Fruit fly (Drosophila melanogaster) whole organism, wandering third instar larva: ENCODE data around the gene klu.
A peak's percentile ranks its signal among the peaks of the same experiment; 100 is the strongest.

Source experiments
- Abd-B ChIP-seq: fragments of >200 bp; optimal IDR thresholded peaks from 2 replicates; lab custom pipeline; 2017; ENCODE audit warnings: missing biosample characterization, missing genetic modification characterization
- CG9705 ChIP-seq: fragments of 200-800 bp; sonication (Bioruptor generic); optimal IDR thresholded peaks from 2 replicates; lab custom pipeline; 2018; ENCODE audit warnings: missing biosample characterization, mild to moderate bottlenecking, missing genetic modification characterization
- CrebA ChIP-seq: fragments of 200-800 bp; sonication (Bioruptor generic); optimal IDR thresholded peaks from 2 replicates; lab custom pipeline; 2016; ENCODE audit warnings: missing biosample characterization, mild to moderate bottlenecking, missing genetic modification characterization, borderline replicate concordance
- HLH106 ChIP-seq: fragments of 200-800 bp; optimal IDR thresholded peaks from 3 replicates; lab custom pipeline; 2019; ENCODE audit warnings: missing biosample characterization, mild to moderate bottlenecking, missing genetic modification characterization, moderate library complexity
- Hnf4 ChIP-seq: fragments of 200-800 bp; sonication (Bioruptor generic); optimal IDR thresholded peaks from 2 replicates; lab custom pipeline; 2016; ENCODE audit warnings: missing biosample characterization, mild to moderate bottlenecking, missing genetic modification characterization
- Hr78 ChIP-seq: fragments of >200 bp; optimal IDR thresholded peaks from 2 replicates; lab custom pipeline; 2017; ENCODE audit warnings: missing biosample characterization, missing genetic modification characterization
- Hr83 ChIP-seq: fragments of 200-300 bp; sonication (Bioruptor generic); optimal IDR thresholded peaks from 2 replicates; lab custom pipeline; 2016; ENCODE audit warnings: missing biosample characterization, mild to moderate bottlenecking, missing genetic modification characterization, moderate library complexity; ENCODE audit not compliant: poor library complexity, severe bottlenecking
- Jra ChIP-seq: sonication (Bioruptor generic); optimal IDR thresholded peaks from 2 replicates; lab custom pipeline; 2016; ENCODE audit warnings: missing biosample characterization, missing genetic modification characterization
- Mio ChIP-seq: sonication (Bioruptor generic); optimal IDR thresholded peaks from 2 replicates; lab custom pipeline; 2016; ENCODE audit warnings: missing biosample characterization, missing genetic modification characterization
- N ChIP-seq: fragments of >200 bp; optimal IDR thresholded peaks from 2 replicates; lab custom pipeline; 2018; ENCODE audit warnings: missing biosample characterization, missing external identifiers, missing genetic modification characterization
- OdsH ChIP-seq: fragments of 200-800 bp; sonication (Bioruptor generic); optimal IDR thresholded peaks from 2 replicates; lab custom pipeline; 2016; ENCODE audit warnings: missing biosample characterization, mild to moderate bottlenecking, missing genetic modification characterization
- Rel ChIP-seq, 2 experiments: fragments of 200-800 bp; sonication (Bioruptor generic) in 1 of 2; optimal IDR thresholded peaks; 2 replicates in 1 of 2; 3 replicates in 1 of 2; lab custom pipeline; 2016 to 2019; ENCODE audit warnings: mild to moderate bottlenecking in 2 of 2, missing biosample characterization in 2 of 2, missing genetic modification characterization in 2 of 2, moderate library complexity in 1 of 2
- Sp1 ChIP-seq: fragments of 200-800 bp; sonication (Bioruptor generic); optimal IDR thresholded peaks from 3 replicates; lab custom pipeline; 2019; ENCODE audit warnings: missing biosample characterization, mild to moderate bottlenecking, missing genetic modification characterization, moderate library complexity
- Vsx2 ChIP-seq: fragments of 200-300, 225-300 bp; sonication (Bioruptor generic); optimal IDR thresholded peaks from 2 replicates; lab custom pipeline; 2018; ENCODE audit warnings: missing biosample characterization, missing genetic modification characterization; ENCODE audit not compliant: partially characterized antibody
- br ChIP-seq: fragments of 200-800 bp; sonication (Bioruptor generic); optimal IDR thresholded peaks from 2 replicates; lab custom pipeline; 2016; ENCODE audit warnings: missing biosample characterization, missing genetic modification characterization
- brk ChIP-seq: fragments of 200-800 bp; sonication (Bioruptor generic); optimal IDR thresholded peaks from 2 replicates; lab custom pipeline; 2016; ENCODE audit warnings: missing biosample characterization, mild to moderate bottlenecking, missing genetic modification characterization
- dl ChIP-seq, 2 experiments: fragments of 175-275, 200-275 bp in 1 of 2; fragments of 200-275 bp in 1 of 2; sonication (Bioruptor generic); optimal IDR thresholded peaks; lab custom pipeline; 2018; ENCODE audit warnings: mild to moderate bottlenecking in 2 of 2, missing biosample characterization in 2 of 2, missing genetic modification characterization in 2 of 2, moderate library complexity in 2 of 2; ENCODE audit not compliant: partially characterized antibody in 2 of 2, insufficient read depth in 1 of 2
- dmrt93B ChIP-seq: fragments of 200-800 bp; sonication (Bioruptor generic); optimal IDR thresholded peaks from 2 replicates; lab custom pipeline; 2018; ENCODE audit warnings: missing biosample characterization, mild to moderate bottlenecking, missing genetic modification characterization
- ey ChIP-seq: fragments of 200-800 bp; sonication (Bioruptor generic); optimal IDR thresholded peaks from 2 replicates; lab custom pipeline; 2016; ENCODE audit warnings: missing biosample characterization, missing genetic modification characterization
- foxo ChIP-seq, 2 experiments: fragments of 200-800 bp; sonication (Bioruptor generic); optimal IDR thresholded peaks; 2 replicates in 1 of 2; 3 replicates in 1 of 2; lab custom pipeline; 2016 to 2017; ENCODE audit warnings: missing biosample characterization in 2 of 2, missing genetic modification characterization in 2 of 2
- fru ChIP-seq: fragments of 200-800 bp; sonication (Bioruptor generic); optimal IDR thresholded peaks from 3 replicates; lab custom pipeline; 2016; ENCODE audit warnings: missing biosample characterization, mild to moderate bottlenecking, missing genetic modification characterization
- h ChIP-seq: fragments of 200-800 bp; sonication (Bioruptor generic); optimal IDR thresholded peaks from 3 replicates; lab custom pipeline; 2016; ENCODE audit warnings: missing biosample characterization, mild to moderate bottlenecking, missing genetic modification characterization
- jim ChIP-seq: fragments of 175-275, 200-325 bp; sonication (Bioruptor generic); optimal IDR thresholded peaks from 2 replicates; lab custom pipeline; 2016; ENCODE audit warnings: missing biosample characterization, mild to moderate bottlenecking, missing genetic modification characterization
- lola ChIP-seq: fragments of >200 bp; optimal IDR thresholded peaks from 2 replicates; lab custom pipeline; 2017; ENCODE audit warnings: missing biosample characterization, missing genetic modification characterization
- pan ChIP-seq: fragments of >200 bp; optimal IDR thresholded peaks from 2 replicates; lab custom pipeline; 2017
- psq ChIP-seq: fragments of 200-800 bp; sonication (Bioruptor generic); optimal IDR thresholded peaks from 3 replicates; lab custom pipeline; 2017; ENCODE audit warnings: missing biosample characterization, mild to moderate bottlenecking, missing genetic modification characterization, moderate library complexity
- rgr ChIP-seq: fragments of 200-800 bp; sonication (Bioruptor generic); optimal IDR thresholded peaks from 3 replicates; lab custom pipeline; 2016; ENCODE audit warnings: missing biosample characterization, mild to moderate bottlenecking, missing genetic modification characterization
- sv ChIP-seq: fragments of 200-800 bp; sonication (Bioruptor generic); optimal IDR thresholded peaks from 3 replicates; lab custom pipeline; 2016; ENCODE audit warnings: missing biosample characterization, missing genetic modification characterization
- tai ChIP-seq: sonication (Bioruptor generic); optimal IDR thresholded peaks from 2 replicates; lab custom pipeline; 2016; ENCODE audit warnings: missing biosample characterization, missing genetic modification characterization
- usp ChIP-seq: fragments of >200 bp; optimal IDR thresholded peaks from 2 replicates; lab custom pipeline; 2017; ENCODE audit warnings: missing biosample characterization, missing genetic modification characterization
- woc ChIP-seq: sonication (Bioruptor generic); optimal IDR thresholded peaks from 2 replicates; lab custom pipeline; 2016; ENCODE audit warnings: missing biosample characterization, mild to moderate bottlenecking, missing genetic modification characterization

The klu gene

dm6 chr3L:10942541-10942940, 66.4 kb downstream of the klu start:
- no peak for TF ChIP-seq ey
- peak; percentile 45 for TF ChIP-seq OdsH (GFP tag; lab: Kevin White, UChicago)
- no peak for TF ChIP-seq N (GFP tag; lab: Kevin White, UChicago)
- TF ChIP-seq dl (GFP tag; optimal IDR thresholded peaks at IDR 0.05; lab: Kevin White, UChicago; ENCODE audit: insufficient read depth in 1 of 2, partially characterized antibody in 2 of 2): no peak
- no peak for TF ChIP-seq pan (lab: Kevin White, UChicago)
- peak; percentile 68 for TF ChIP-seq Sp1 (GFP tag; lab: Kevin White, UChicago)
- no peak for TF ChIP-seq tai (GFP tag; lab: Kevin White, UChicago)
- peak; percentile 43 for TF ChIP-seq rgr
- no peak for TF ChIP-seq Vsx2 (GFP tag; lab: Kevin White, UChicago)
- TF ChIP-seq Rel (GFP tag; optimal IDR thresholded peaks at IDR 0.05; lab: Kevin White, UChicago): no peak
- TF ChIP-seq Rel (tag; optimal IDR thresholded peaks at IDR 0.05; lab: Kevin White, UChicago): no peak
- peak in 1 of 2 experiments; percentile 52 for TF ChIP-seq foxo (GFP tag; optimal IDR thresholded peaks at IDR 0.05; lab: Kevin White, UChicago)
- peak; percentile 26 for TF ChIP-seq fru (GFP tag; lab: Kevin White, UChicago)
- no peak for TF ChIP-seq Hnf4
- TF ChIP-seq sv (GFP tag; lab: Kevin White, UChicago): no peak
- TF ChIP-seq Hr83 (GFP tag; lab: Kevin White, UChicago): no peak
- TF ChIP-seq lola (GFP tag; lab: Kevin White, UChicago): no peak
- TF ChIP-seq h (GFP tag; lab: Kevin White, UChicago): peak; percentile 1
- peak; percentile 65 for TF ChIP-seq psq (GFP tag; lab: Kevin White, UChicago)
- peak; percentile 51 for TF ChIP-seq HLH106

- TF ChIP-seq jim (no peak), ey (peak; percentile 71), rgr (peak; percentile 59), foxo (GFP tag; optimal IDR thresholded peaks at IDR 0.05; lab: Kevin White, UChicago) (peak in 1 of 2 experiments; percentile 75), fru (GFP tag; lab: Kevin White, UChicago) (peak; percentile 80), Vsx2 (GFP tag; lab: Kevin White, UChicago) (no peak), dmrt93B (GFP tag; lab: Kevin White, UChicago) (peak; percentile 50), sv (GFP tag; lab: Kevin White, UChicago) (no peak), Hr83 (GFP tag; lab: Kevin White, UChicago) (peak; percentile 2), CrebA (GFP tag; lab: Kevin White, UChicago) (no peak), HLH106 (peak; percentile 78), OdsH (GFP tag; lab: Kevin White, UChicago) (peak; percentile 68), h (GFP tag; lab: Kevin White, UChicago) (peak; percentile 77), brk (GFP tag; lab: Kevin White, UChicago) (no peak), woc (GFP tag; lab: Kevin White, UChicago) (peak; percentile 76), Hr78 (no peak), Hnf4 (peak; percentile 70), br (GFP tag; lab: Kevin White, UChicago) (peak; percentile 71), usp (no peak), Sp1 (GFP tag; lab: Kevin White, UChicago) (peak; percentile 77), tai (GFP tag; lab: Kevin White, UChicago) (peak; percentile 33), psq (GFP tag; lab: Kevin White, UChicago) (peak; percentile 73), dl (GFP tag; optimal IDR thresholded peaks at IDR 0.05; lab: Kevin White, UChicago; ENCODE audit: insufficient read depth in 1 of 2, partially characterized antibody in 2 of 2) (no peak), pan (lab: Kevin White, UChicago) (no peak), CG9705 (GFP tag; lab: Kevin White, UChicago) (peak; percentile 73)
Observed at dm6 chr3L:10940312-10940711, 68.7 kb downstream of the klu start.

- TF ChIP-seq Abd-B: no peak
- no peak for TF ChIP-seq h (GFP tag; lab: Kevin White, UChicago)
- TF ChIP-seq Jra (GFP tag; lab: Kevin White, UChicago): no peak
Observed at dm6 chr3L:10938108-10938507, 70.9 kb downstream of the klu start.

dm6 chr3L:10934983-10935539, 73.9 kb downstream of the klu start:
- TF ChIP-seq Hnf4 (peak; percentile 1), ey (peak; percentile 44), foxo (GFP tag; optimal IDR thresholded peaks at IDR 0.05; lab: Kevin White, UChicago) (peak in 1 of 2 experiments; percentile 17), brk (GFP tag; lab: Kevin White, UChicago) (no peak), HLH106 (peak; percentile 47), psq (GFP tag; lab: Kevin White, UChicago) (peak; percentile 46), fru (GFP tag; lab: Kevin White, UChicago) (peak; percentile 44), Mio (GFP tag; lab: Kevin White, UChicago) (no peak), Sp1 (GFP tag; lab: Kevin White, UChicago) (peak; percentile 44), Jra (GFP tag; lab: Kevin White, UChicago) (peak; percentile 5), h (GFP tag; lab: Kevin White, UChicago) (peak; percentile 49), OdsH (GFP tag; lab: Kevin White, UChicago) (peak; percentile 21), woc (GFP tag; lab: Kevin White, UChicago) (peak; percentile 69), br (GFP tag; lab: Kevin White, UChicago) (no peak)
